Worm (Caenorhabditis elegans): ENCODE measurements around the gene gst-11.

- TF ChIP-seq egl-27 (tag; optimal IDR thresholded peaks at IDR 0.05): no peak
- TF ChIP-seq ama-1 (optimal IDR thresholded peaks at IDR 0.05): no peak
- TF ChIP-seq lsy-2 (tag; optimal IDR thresholded peaks at IDR 0.05): peak; percentile 28 to 73
- no peak for TF ChIP-seq nhr-10 (tag; optimal IDR thresholded peaks at IDR 0.05)
- no peak for TF ChIP-seq elt-1 (tag; optimal IDR thresholded peaks at IDR 0.05)
- no peak for TF ChIP-seq unc-62 (GFP tag; optimal IDR thresholded peaks at IDR 0.05)
- TF ChIP-seq fos-1 (tag; optimal IDR thresholded peaks at IDR 0.05): peak; percentile 99
- TF ChIP-seq nhr-237 (tag; optimal IDR thresholded peaks at IDR 0.05): no peak
- peak; percentile 19 for TF ChIP-seq skn-1 (tag; optimal IDR thresholded peaks at IDR 0.05)
- TF ChIP-seq mdl-1 (tag; optimal IDR thresholded peaks at IDR 0.05): peak in 1 of 2 experiments; percentile 22
- TF ChIP-seq dmd-4 (tag; optimal IDR thresholded peaks at IDR 0.05): no peak
- peak; percentile 86 for TF ChIP-seq nhr-129 (tag; optimal IDR thresholded peaks at IDR 0.05)
- TF ChIP-seq elt-3 (tag; optimal IDR thresholded peaks at IDR 0.05): no peak
Measured at ce11 chrX:3605727-3606126, 27.8 kb downstream of the gst-11 start, which contains the start of gene C18B2.4.

All from whole organism, L2 larva.